Worm (Caenorhabditis elegans) whole organism, L4 larva: ENCODE data around the gene txdc-12.1.

Source experiments
- lin-15B ChIP-seq: fragments of 150-350 bp; sonication (generic microtip); optimal IDR thresholded peaks from 3 replicates; lab custom pipeline; 2014; ENCODE audit warnings: missing biosample characterization, missing genetic modification characterization
- mep-1 ChIP-seq: fragments of 150-350 bp; sonication (generic microtip); optimal IDR thresholded peaks from 3 replicates; lab custom pipeline; 2014; ENCODE audit warnings: missing biosample characterization, missing genetic modification characterization

DNA sequence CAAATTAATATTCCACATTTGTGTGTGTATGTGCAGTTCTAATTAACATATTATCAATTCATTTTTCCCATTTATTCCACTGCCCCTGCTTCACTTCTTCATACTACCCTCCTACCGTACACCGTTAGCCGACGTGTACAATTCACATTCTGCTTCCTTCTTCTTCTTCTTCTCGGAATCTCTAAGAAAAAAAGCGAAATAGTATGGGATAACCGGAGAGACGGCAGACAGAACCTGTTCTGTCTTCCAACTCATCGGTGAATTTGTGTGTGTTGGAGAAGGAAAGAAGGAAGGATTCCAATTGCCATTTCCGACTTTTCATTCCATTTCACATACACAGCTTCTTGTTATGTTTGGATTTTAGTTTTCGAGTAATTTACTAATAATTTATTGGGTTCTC lies 2.6 kb upstream of the txdc-12.1 start:
- TF ChIP-seq mep-1 (tag; lab: Kevin White, UChicago) (no peak), lin-15B (no peak)
